Worm (Caenorhabditis elegans) whole organism, late embryonic: ENCODE data around the gene Y54G2A.76.

Experiments
- C08G9.2 ChIP-seq: sonication (generic microtip); optimal IDR thresholded peaks from 2 replicates; lab custom pipeline; 2016; ENCODE audit warnings: mild to moderate bottlenecking, missing genetic modification characterization, moderate library complexity, missing compliant biosample characterization
- K02D7.2 ChIP-seq: sonication (generic microtip); optimal IDR thresholded peaks from 2 replicates; lab custom pipeline; 2017; ENCODE audit warnings: mild to moderate bottlenecking, missing genetic modification characterization, missing compliant biosample characterization
- ama-1 ChIP-seq: fragments of 150-350 bp; optimal IDR thresholded peaks from 2 replicates; lab custom pipeline; 2014
- ceh-30 ChIP-seq: fragments of 150-350 bp; optimal IDR thresholded peaks from 2 replicates; lab custom pipeline; 2014; ENCODE audit warnings: missing biosample characterization, missing genetic modification characterization
- dmd-4 ChIP-seq: sonication (generic microtip); optimal IDR thresholded peaks from 2 replicates; lab custom pipeline; 2016; ENCODE audit warnings: borderline replicate concordance, missing genetic modification characterization, missing compliant biosample characterization
- nhr-11 ChIP-seq: fragments of 150-350 bp; optimal IDR thresholded peaks from 2 replicates; lab custom pipeline; 2014; ENCODE audit warnings: missing biosample characterization, missing genetic modification characterization
- pag-3 ChIP-seq: sonication (generic microtip); optimal IDR thresholded peaks from 2 replicates; lab custom pipeline; 2016; ENCODE audit warnings: missing compliant biosample characterization, missing genetic modification characterization, borderline replicate concordance
- sox-2 ChIP-seq: fragments of 200-800 bp; sonication (Bioruptor generic); IDR thresholded peaks from 2 replicates; pipeline ENCODE4 v1.3.6; 2022; ENCODE audit warnings: missing genetic modification reagents, missing genetic modification characterization, missing compliant biosample characterization
- sox-4 ChIP-seq: sonication (generic microtip); optimal IDR thresholded peaks from 2 replicates; lab custom pipeline; 2017; ENCODE audit warnings: mild to moderate bottlenecking, missing genetic modification characterization, inconsistent platforms, missing compliant biosample characterization

- TF ChIP-seq K02D7.2: no peak
- TF ChIP-seq sox-2 (GFP tag; lab: Robert Waterston, UW): no peak
- no peak for TF ChIP-seq nhr-11 (tag; lab: Kevin White, UChicago)
- TF ChIP-seq dmd-4 (tag; lab: Kevin White, UChicago): no peak
- no peak for TF ChIP-seq C08G9.2
- no peak for TF ChIP-seq ceh-30 (tag; lab: Kevin White, UChicago)
- no peak for TF ChIP-seq ama-1
- no peak for TF ChIP-seq pag-3 (tag; lab: Kevin White, UChicago)
- no peak for TF ChIP-seq sox-4
These were observed 25.3 kb downstream of the Y54G2A.76 start, which contains the start of gene pudl-2 for ce11 chrIV:2834516-2834915.
